Worm (Caenorhabditis elegans) whole organism, L3 larva: ENCODE measurements around the gene T24D5.3.

Experiments used
- R02D3.7 ChIP-seq: fragments of 150-350 bp; optimal IDR thresholded peaks from 2 replicates; lab custom pipeline; 2014; ENCODE audit warnings: missing biosample characterization, missing genetic modification characterization
- ZK546.5 ChIP-seq: sonication (generic microtip); optimal IDR thresholded peaks from 2 replicates; lab custom pipeline; 2017; ENCODE audit warnings: missing biosample characterization, missing genetic modification characterization
- aly-2 ChIP-seq: fragments of 150-350 bp; optimal IDR thresholded peaks from 2 replicates; lab custom pipeline; 2014; ENCODE audit warnings: missing biosample characterization, missing genetic modification characterization
- ceh-16 ChIP-seq: sonication (generic microtip); optimal IDR thresholded peaks from 2 replicates; lab custom pipeline; 2017; ENCODE audit warnings: missing biosample characterization, missing genetic modification characterization
- ceh-28 ChIP-seq: fragments of 150-350 bp; optimal IDR thresholded peaks from 2 replicates; lab custom pipeline; 2014; ENCODE audit warnings: missing biosample characterization, missing genetic modification reagents, missing genetic modification characterization
- ceh-82 ChIP-seq: fragments of 150-350 bp; optimal IDR thresholded peaks from 2 replicates; lab custom pipeline; 2014; ENCODE audit warnings: missing biosample characterization, missing genetic modification characterization
- ceh-9 ChIP-seq: sonication (generic microtip); optimal IDR thresholded peaks from 2 replicates; lab custom pipeline; 2018; ENCODE audit warnings: missing biosample characterization, missing genetic modification characterization
- daf-12 ChIP-seq: fragments of 150-350 bp; optimal IDR thresholded peaks from 2 replicates; lab custom pipeline; 2014; ENCODE audit warnings: missing biosample characterization, missing genetic modification reagents, missing genetic modification characterization
- egl-27 ChIP-seq: sonication (generic microtip); optimal IDR thresholded peaks from 4 replicates; lab custom pipeline; 2017; ENCODE audit warnings: missing biosample characterization, missing genetic modification reagents, missing genetic modification characterization
- egl-5 ChIP-seq: fragments of 150-350 bp; optimal IDR thresholded peaks from 2 replicates; lab custom pipeline; 2017; ENCODE audit warnings: missing biosample characterization, missing genetic modification reagents, missing genetic modification characterization, inconsistent platforms
- elt-1 ChIP-seq: fragments of 150-350 bp; optimal IDR thresholded peaks from 2 replicates; lab custom pipeline; 2014; ENCODE audit warnings: missing biosample characterization, missing genetic modification characterization
- elt-2 ChIP-seq: sonication (generic microtip); optimal IDR thresholded peaks from 2 replicates; lab custom pipeline; 2016; ENCODE audit warnings: missing genetic modification reagents, mild to moderate bottlenecking, missing genetic modification characterization, missing compliant biosample characterization
- elt-3 ChIP-seq, 3 experiments: fragments of 150-350 bp in 1 of 3; sonication (generic microtip) in 2 of 3; optimal IDR thresholded peaks; 2 replicates in 2 of 3; 4 replicates in 1 of 3; lab custom pipeline; 2014 to 2017; ENCODE audit warnings: missing biosample characterization in 3 of 3, missing genetic modification characterization in 3 of 3
- fkh-10 ChIP-seq: sonication (generic microtip); optimal IDR thresholded peaks from 2 replicates; lab custom pipeline; 2017; ENCODE audit warnings: missing biosample characterization, missing genetic modification reagents, missing genetic modification characterization
- fkh-2 ChIP-seq: fragments of 150-350 bp; optimal IDR thresholded peaks from 2 replicates; lab custom pipeline; 2014; ENCODE audit warnings: missing biosample characterization, missing genetic modification reagents, missing genetic modification characterization
- hmg-11 ChIP-seq: sonication (generic microtip); optimal IDR thresholded peaks from 2 replicates; lab custom pipeline; 2016; ENCODE audit warnings: missing genetic modification characterization, missing compliant biosample characterization
- jun-1 ChIP-seq: fragments of 150-350 bp; optimal IDR thresholded peaks from 2 replicates; lab custom pipeline; 2014; ENCODE audit warnings: missing biosample characterization, missing genetic modification reagents, missing genetic modification characterization
- lin-15B ChIP-seq: fragments of 150-350 bp; optimal IDR thresholded peaks from 2 replicates; lab custom pipeline; 2014; ENCODE audit warnings: missing biosample characterization, missing genetic modification characterization
- lin-39 ChIP-seq: fragments of 150-350 bp; optimal IDR thresholded peaks from 2 replicates; lab custom pipeline; 2018; ENCODE audit warnings: missing biosample characterization, missing genetic modification reagents, missing genetic modification characterization
- lsy-12 ChIP-seq: sonication (generic microtip); optimal IDR thresholded peaks from 2 replicates; lab custom pipeline; 2016; ENCODE audit warnings: mild to moderate bottlenecking, missing genetic modification characterization, missing compliant biosample characterization
- mdl-1 ChIP-seq: fragments of 150-350 bp; optimal IDR thresholded peaks from 2 replicates; lab custom pipeline; 2014; ENCODE audit warnings: missing biosample characterization, missing genetic modification characterization
- mml-1 ChIP-seq: fragments of 150-350 bp; sonication (generic microtip); optimal IDR thresholded peaks from 3 replicates; lab custom pipeline; 2014; ENCODE audit warnings: missing biosample characterization, missing genetic modification characterization
- nfya-1 ChIP-seq: sonication (generic microtip); optimal IDR thresholded peaks from 2 replicates; lab custom pipeline; 2017; ENCODE audit warnings: missing genetic modification characterization, mild to moderate bottlenecking, missing compliant biosample characterization, antibody characterized with exemption, moderate library complexity; ENCODE audit not compliant: insufficient read depth
- nhr-11 ChIP-seq: fragments of 150-350 bp; optimal IDR thresholded peaks from 2 replicates; lab custom pipeline; 2014; ENCODE audit warnings: missing biosample characterization, missing genetic modification characterization
- nhr-12 ChIP-seq: fragments of 150-350 bp; optimal IDR thresholded peaks from 2 replicates; lab custom pipeline; 2014; ENCODE audit warnings: missing biosample characterization, missing genetic modification characterization
- nhr-237 ChIP-seq: fragments of 150-350 bp; optimal IDR thresholded peaks from 2 replicates; lab custom pipeline; 2014; ENCODE audit warnings: missing biosample characterization, missing genetic modification characterization
- nhr-25 ChIP-seq: sonication (generic microtip); optimal IDR thresholded peaks from 2 replicates; lab custom pipeline; 2017; ENCODE audit warnings: missing biosample characterization, missing genetic modification characterization
- nhr-43 ChIP-seq: sonication (generic microtip); optimal IDR thresholded peaks from 2 replicates; lab custom pipeline; 2016; ENCODE audit warnings: mild to moderate bottlenecking, missing genetic modification characterization, missing compliant biosample characterization; ENCODE audit not compliant: poor library complexity, severe bottlenecking
- nhr-67 ChIP-seq: fragments of 150-350 bp; optimal IDR thresholded peaks from 2 replicates; lab custom pipeline; 2014; ENCODE audit warnings: missing biosample characterization, missing genetic modification characterization
- nhr-77 ChIP-seq: fragments of 150-350 bp; optimal IDR thresholded peaks from 2 replicates; lab custom pipeline; 2014; ENCODE audit warnings: missing biosample characterization, missing genetic modification characterization
- pha-4 ChIP-seq: fragments of 150-350 bp; optimal IDR thresholded peaks from 2 replicates; lab custom pipeline; 2014; ENCODE audit warnings: missing biosample characterization, missing genetic modification reagents, missing genetic modification characterization
- pqm-1 ChIP-seq: fragments of 150-350 bp; optimal IDR thresholded peaks from 2 replicates; lab custom pipeline; 2017; ENCODE audit warnings: missing biosample characterization, missing genetic modification characterization, inconsistent platforms
- skn-1 ChIP-seq: fragments of 150-350 bp; optimal IDR thresholded peaks from 2 replicates; lab custom pipeline; 2014; ENCODE audit warnings: missing biosample characterization, missing genetic modification characterization
- snpc-4 ChIP-seq: fragments of 150-350 bp; optimal IDR thresholded peaks from 2 replicates; lab custom pipeline; 2014; ENCODE audit warnings: missing biosample characterization, missing genetic modification characterization
- tbx-2 ChIP-seq: sonication (generic microtip); optimal IDR thresholded peaks from 2 replicates; lab custom pipeline; 2016; ENCODE audit warnings: mild to moderate bottlenecking, missing genetic modification characterization, missing compliant biosample characterization
- unc-62 ChIP-seq: fragments of 150-350 bp; sonication (generic microtip); optimal IDR thresholded peaks from 4 replicates; lab custom pipeline; 2014; ENCODE audit warnings: missing biosample characterization, missing genetic modification reagents, missing genetic modification characterization
- zag-1 ChIP-seq: fragments of 150-350 bp; optimal IDR thresholded peaks from 2 replicates; lab custom pipeline; 2014; ENCODE audit warnings: missing biosample characterization, missing genetic modification characterization
- ztf-11 ChIP-seq: fragments of 150-350 bp; optimal IDR thresholded peaks from 2 replicates; lab custom pipeline; 2014; ENCODE audit warnings: missing biosample characterization, missing genetic modification characterization
- ztf-4 ChIP-seq: fragments of 150-350 bp; optimal IDR thresholded peaks from 2 replicates; lab custom pipeline; 2014; ENCODE audit warnings: missing biosample characterization, missing genetic modification characterization

Gene T24D5.3

DNA sequence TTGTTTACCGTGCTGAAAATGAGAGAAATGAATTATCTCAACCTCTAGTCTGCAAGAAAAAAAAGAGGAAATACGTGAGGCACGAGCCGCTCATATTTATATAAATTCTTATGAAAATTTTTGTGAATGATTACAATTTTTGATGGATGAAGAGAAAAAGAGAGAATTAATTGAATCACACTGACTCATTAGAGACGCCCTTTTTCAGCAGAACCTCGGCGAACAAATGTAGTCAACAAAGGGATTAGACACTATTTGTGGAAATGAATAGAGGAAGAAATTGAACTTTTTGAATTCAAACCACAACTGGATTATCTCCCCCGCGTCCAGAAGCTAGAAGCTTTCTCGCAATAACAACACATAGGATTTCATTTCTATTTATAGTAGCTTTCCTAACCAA, 33.1 kb upstream of the T24D5.3 start:
- TF ChIP-seq unc-62 (GFP tag; lab: Kevin White, UChicago) (no peak), mml-1 (tag; lab: Kevin White, UChicago) (no peak), snpc-4 (no peak), elt-2 (tag; lab: Kevin White, UChicago) (no peak), zag-1 (tag; lab: Kevin White, UChicago) (no peak), ztf-11 (tag; lab: Kevin White, UChicago) (no peak), nhr-237 (tag; lab: Kevin White, UChicago) (no peak), mdl-1 (tag; lab: Kevin White, UChicago) (no peak), nhr-77 (tag; lab: Kevin White, UChicago) (no peak), R02D3.7 (tag; lab: Kevin White, UChicago) (no peak), lin-39 (tag; lab: Kevin White, UChicago) (no peak)

DNA sequence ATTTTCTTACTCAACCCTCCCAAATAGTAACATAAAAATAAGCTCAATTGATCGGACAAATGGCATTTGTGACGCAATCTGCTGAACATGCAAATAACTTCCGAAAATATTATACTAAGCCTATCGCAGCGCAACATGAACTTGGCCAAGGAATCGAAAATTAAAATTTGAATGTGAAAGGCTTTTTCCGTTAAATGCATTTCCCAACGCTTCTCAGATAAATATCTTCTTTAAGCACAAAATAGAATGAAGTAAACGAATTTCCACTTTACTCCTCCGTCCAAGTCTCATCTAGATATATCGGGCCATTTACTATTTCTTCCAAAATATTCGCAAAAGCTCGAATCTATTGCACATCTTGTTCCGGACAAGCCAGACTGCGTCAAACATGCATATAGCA, 30.8 kb upstream of the T24D5.3 start:
- TF ChIP-seq ceh-82 (tag; lab: Kevin White, UChicago) (no peak), fkh-10 (GFP tag; lab: Kevin White, UChicago) (peak; percentile 59)
- TF ChIP-seq, all 47 proteins: peak for 1

DNA sequence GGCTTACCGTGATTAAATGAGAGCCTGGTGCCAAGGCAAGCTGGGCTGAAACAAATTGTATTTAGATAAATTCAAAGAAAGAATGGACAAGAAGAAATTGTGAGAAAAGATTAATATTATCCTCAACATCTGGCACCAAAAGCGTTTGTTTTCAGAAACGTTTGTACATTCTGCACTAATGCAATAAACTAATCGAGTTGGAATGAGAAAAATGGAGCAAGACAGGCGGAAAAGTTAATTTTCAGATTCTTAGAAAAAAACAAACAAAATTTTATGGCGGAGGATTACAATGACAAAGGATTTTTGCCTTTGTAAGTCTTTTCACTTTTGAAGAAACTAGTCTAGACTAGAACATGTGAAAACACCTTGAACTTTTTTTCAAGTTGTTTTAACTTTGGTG, 28.2 kb upstream of the T24D5.3 start, which contains the start of gene npr-4:
TSS of gene npr-4 (minus strand) at position 52 of the 400 bp plus-strand sequence.
- TF ChIP-seq ztf-4 (tag; lab: Kevin White, UChicago) (no peak), ceh-9 (tag; lab: Kevin White, UChicago) (no peak), tbx-2 (tag; lab: Kevin White, UChicago) (no peak), elt-2 (tag; lab: Kevin White, UChicago) (no peak)
- TF ChIP-seq, all 47 proteins: peak for 0

DNA sequence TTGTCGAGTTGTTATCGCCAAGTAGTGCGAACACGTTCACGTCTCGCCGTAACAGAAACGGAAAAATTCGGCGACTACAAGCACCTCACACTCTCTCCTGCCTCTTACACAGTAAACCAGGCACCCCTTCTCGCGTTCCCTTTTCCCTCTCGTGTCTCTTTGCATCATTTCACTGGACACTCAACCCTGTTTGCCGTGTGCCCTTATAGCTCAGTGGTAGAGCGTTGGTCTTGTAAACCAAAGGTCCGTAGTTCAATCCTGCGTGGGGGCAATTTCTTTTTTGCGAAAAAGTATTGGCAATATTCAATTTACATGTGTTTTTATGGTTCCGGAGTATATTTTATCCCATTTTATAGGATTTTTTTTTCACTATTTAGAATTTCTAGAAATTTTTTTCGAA, 16.3 kb upstream of the T24D5.3 start:
- no peak for TF ChIP-seq nhr-11
- TF ChIP-seq skn-1 (tag; lab: Kevin White, UChicago): peak; percentile 6
- peak; percentile 44 for TF ChIP-seq egl-27 (tag; lab: Kevin White, UChicago)
- TF ChIP-seq ceh-16 (tag; lab: Kevin White, UChicago): no peak
- TF ChIP-seq pha-4 (tag; lab: Kevin White, UChicago): peak; percentile 76
- no peak for TF ChIP-seq pqm-1 (tag; lab: Kevin White, UChicago)
- no peak for TF ChIP-seq mdl-1 (tag; lab: Kevin White, UChicago)
- TF ChIP-seq egl-5 (tag; lab: Kevin White, UChicago): no peak
- TF ChIP-seq elt-2 (tag; lab: Kevin White, UChicago): peak; percentile 45
- TF ChIP-seq tbx-2 (tag; lab: Kevin White, UChicago): peak; percentile 72
- peak; percentile 42 for TF ChIP-seq nhr-25 (tag; lab: Kevin White, UChicago)
- peak; percentile 15 for TF ChIP-seq ceh-28
- TF ChIP-seq mml-1 (tag; lab: Kevin White, UChicago): no peak
- no peak for TF ChIP-seq aly-2 (tag; lab: Kevin White, UChicago)
- no peak for TF ChIP-seq unc-62 (GFP tag; lab: Kevin White, UChicago)
- TF ChIP-seq nhr-43 (tag; lab: Kevin White, UChicago): peak; percentile 76
- TF ChIP-seq ceh-82 (tag; lab: Kevin White, UChicago): peak; percentile 46
- peak; percentile 60 for TF ChIP-seq jun-1 (tag; lab: Kevin White, UChicago)
- TF ChIP-seq lsy-12 (tag; lab: Kevin White, UChicago): no peak
- TF ChIP-seq nhr-12: no peak
- no peak for TF ChIP-seq nhr-67
- peak; percentile 93 for TF ChIP-seq hmg-11 (tag; lab: Kevin White, UChicago)
- TF ChIP-seq ztf-11 (tag; lab: Kevin White, UChicago): no peak
- peak; percentile 40 for TF ChIP-seq lin-39 (tag; lab: Kevin White, UChicago)
- no peak for TF ChIP-seq ZK546.5
- TF ChIP-seq nfya-1 (tag; lab: Kevin White, UChicago): peak; percentile 60
- no peak for TF ChIP-seq daf-12 (tag; lab: Kevin White, UChicago)
- TF ChIP-seq, all 47 proteins: peak for 13

DNA sequence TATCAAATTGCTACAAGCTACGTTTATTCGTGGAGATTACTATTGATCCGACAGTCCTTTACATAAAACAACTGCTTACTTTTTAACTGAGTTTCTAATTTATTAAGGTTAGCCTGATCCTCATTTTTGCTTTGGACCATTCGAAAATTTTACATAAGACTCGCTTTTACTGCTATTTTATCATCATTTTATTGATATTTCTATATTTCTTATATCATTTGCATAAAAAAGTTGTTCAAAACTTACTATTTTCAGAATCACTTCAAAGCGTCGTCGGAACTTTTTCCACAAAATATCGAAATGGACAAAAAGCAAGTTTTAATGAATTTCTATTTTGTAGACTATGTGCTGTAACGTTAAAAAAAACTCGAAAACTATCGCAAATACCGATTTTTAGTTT, 5.4 kb upstream of the T24D5.3 start, which contains the start of gene T24D5.1:
TSS of gene T24D5.1 (plus strand) at position 301 of the 400 bp plus-strand sequence.
- TF ChIP-seq tbx-2 (tag; lab: Kevin White, UChicago) (no peak), fkh-2 (tag; lab: Kevin White, UChicago) (no peak), lin-39 (tag; lab: Kevin White, UChicago) (no peak), unc-62 (GFP tag; lab: Kevin White, UChicago) (no peak), nfya-1 (tag; lab: Kevin White, UChicago) (no peak), snpc-4 (no peak), elt-3 (tag; optimal IDR thresholded peaks at IDR 0.05; lab: Kevin White, UChicago) (no peak), pqm-1 (tag; lab: Kevin White, UChicago) (no peak), ztf-4 (tag; lab: Kevin White, UChicago) (no peak), nhr-67 (no peak), nhr-77 (tag; lab: Kevin White, UChicago) (no peak), lin-15B (tag; lab: Kevin White, UChicago) (no peak), elt-2 (tag; lab: Kevin White, UChicago) (no peak), elt-1 (tag; lab: Kevin White, UChicago) (no peak), nhr-43 (tag; lab: Kevin White, UChicago) (no peak), R02D3.7 (tag; lab: Kevin White, UChicago) (no peak), ztf-11 (tag; lab: Kevin White, UChicago) (no peak), ceh-28 (no peak)
- TF ChIP-seq, all 47 proteins: peak for 0
